Fruit fly (Drosophila melanogaster) whole organism, adult: ENCODE measurements around the gene cu.

ENCODE experiments used
- CG11617 ChIP-seq: fragments of 200-800 bp; sonication (Bioruptor generic); optimal IDR thresholded peaks from 2 replicates; lab custom pipeline; 2017; ENCODE audit warnings: mild to moderate bottlenecking, missing biosample characterization, missing genetic modification reagents, missing genetic modification characterization
- CG12768 ChIP-seq: fragments of 200-800 bp; sonication (Bioruptor generic); optimal IDR thresholded peaks from 2 replicates; lab custom pipeline; 2017; ENCODE audit warnings: missing biosample characterization, missing genetic modification characterization, mild to moderate bottlenecking, moderate library complexity, missing genetic modification reagents
- CG14711 ChIP-seq: fragments of 200-800 bp; sonication (Bioruptor generic); optimal IDR thresholded peaks from 2 replicates; lab custom pipeline; 2018; ENCODE audit warnings: missing biosample characterization, mild to moderate bottlenecking, missing genetic modification characterization, moderate library complexity
- CG1620 ChIP-seq: fragments of 200-800 bp; sonication (Bioruptor generic); optimal IDR thresholded peaks from 2 replicates; lab custom pipeline; 2016; ENCODE audit warnings: missing biosample characterization, missing genetic modification characterization
- CG33017 ChIP-seq: fragments of 200-800 bp; sonication (Bioruptor generic); optimal IDR thresholded peaks from 2 replicates; lab custom pipeline; 2018; ENCODE audit warnings: missing biosample characterization, mild to moderate bottlenecking, missing genetic modification characterization, moderate library complexity
- CG5204 ChIP-seq: fragments of 200-800 bp; sonication (Bioruptor generic); optimal IDR thresholded peaks from 2 replicates; lab custom pipeline; 2016; ENCODE audit warnings: missing biosample characterization, missing genetic modification characterization
- CG7045 ChIP-seq: fragments of 200-800 bp; sonication (Bioruptor generic); optimal IDR thresholded peaks from 2 replicates; lab custom pipeline; 2017; ENCODE audit warnings: missing biosample characterization, mild to moderate bottlenecking, missing genetic modification characterization
- CG7101 ChIP-seq: fragments of 200-800 bp; sonication (Bioruptor generic); optimal IDR thresholded peaks from 2 replicates; lab custom pipeline; 2018; ENCODE audit warnings: missing biosample characterization, mild to moderate bottlenecking, missing genetic modification characterization, moderate library complexity
- Clk ChIP-seq: fragments of 200-800 bp; sonication (Bioruptor generic); optimal IDR thresholded peaks from 2 replicates; lab custom pipeline; 2017; ENCODE audit warnings: missing biosample characterization, missing genetic modification characterization
- Crg-1 ChIP-seq: fragments of 200-800 bp; sonication (Bioruptor generic); optimal IDR thresholded peaks from 2 replicates; lab custom pipeline; 2016; ENCODE audit warnings: missing biosample characterization, missing genetic modification characterization
- Hr96 ChIP-seq: fragments of 200-800 bp; sonication (Bioruptor generic); optimal IDR thresholded peaks from 2 replicates; lab custom pipeline; 2016; ENCODE audit warnings: missing biosample characterization, missing genetic modification characterization
- Mnt ChIP-seq: fragments of 200-800 bp; sonication (Bioruptor generic); optimal IDR thresholded peaks from 2 replicates; lab custom pipeline; 2016; ENCODE audit warnings: missing biosample characterization, mild to moderate bottlenecking, missing genetic modification characterization
- bab1 ChIP-seq: fragments of 200-800 bp; sonication (Bioruptor generic); optimal IDR thresholded peaks from 3 replicates; lab custom pipeline; 2019; ENCODE audit warnings: missing biosample characterization, mild to moderate bottlenecking, missing genetic modification characterization, moderate library complexity
- cic ChIP-seq: fragments of 200-800 bp; sonication (Bioruptor generic); optimal IDR thresholded peaks from 2 replicates; lab custom pipeline; 2017; ENCODE audit warnings: missing biosample characterization, mild to moderate bottlenecking, missing genetic modification characterization, moderate library complexity
- cnc ChIP-seq, 2 experiments: fragments of >200 bp; optimal IDR thresholded peaks; 2 replicates each; lab custom pipeline; 2017
- kay ChIP-seq: fragments of 200-800 bp; sonication (Bioruptor generic); peaks from one replicate; lab custom pipeline; 2016; ENCODE audit warnings: missing biosample characterization, missing genetic modification characterization, borderline replicate concordance
- ovo ChIP-seq: fragments of 200-800 bp; sonication (Bioruptor generic); optimal IDR thresholded peaks from 2 replicates; lab custom pipeline; 2016; ENCODE audit warnings: missing biosample characterization, missing genetic modification characterization
- pad ChIP-seq: fragments of 200-800 bp; sonication (Bioruptor generic); optimal IDR thresholded peaks from 3 replicates; lab custom pipeline; 2017; ENCODE audit warnings: missing biosample characterization, missing genetic modification characterization, mild to moderate bottlenecking, moderate library complexity, missing genetic modification reagents
- tj ChIP-seq: fragments of 200-800 bp; sonication (Bioruptor generic); optimal IDR thresholded peaks from 3 replicates; lab custom pipeline; 2017; ENCODE audit warnings: missing biosample characterization, mild to moderate bottlenecking, missing genetic modification characterization, moderate library complexity
- toe ChIP-seq: fragments of 200-800 bp; sonication (Bioruptor generic); optimal IDR thresholded peaks from 2 replicates; lab custom pipeline; 2016; ENCODE audit warnings: missing biosample characterization, missing genetic modification characterization

cu gene

dm6 chr3R:11177579-11177978 lies 19.8 kb upstream of the cu start:
- TF ChIP-seq CG7045, result no peak
- TF ChIP-seq Hr96 (GFP tag; lab: Kevin White, UChicago), result no peak
- no peak for TF ChIP-seq Mnt (GFP tag; lab: Kevin White, UChicago)
- no peak for TF ChIP-seq ovo (GFP tag; lab: Kevin White, UChicago)
- TF ChIP-seq kay (GFP tag; lab: Kevin White, UChicago), result no peak
- TF ChIP-seq CG5204 (GFP tag; lab: Kevin White, UChicago), result no peak
- TF ChIP-seq toe, result no peak
- no peak for TF ChIP-seq tj (GFP tag; lab: Kevin White, UChicago)
- TF ChIP-seq CG7101 (tag; lab: Kevin White, UChicago), result no peak
- no peak for TF ChIP-seq Crg-1 (GFP tag; lab: Kevin White, UChicago)
- no peak for TF ChIP-seq CG1620 (GFP tag; lab: Kevin White, UChicago)
- no peak for TF ChIP-seq CG12768 (GFP tag; lab: Kevin White, UChicago)
- TF ChIP-seq bab1 (GFP tag; lab: Kevin White, UChicago), result no peak
- TF ChIP-seq pad, result no peak
- no peak for TF ChIP-seq CG14711 (tag; lab: Kevin White, UChicago)

dm6 chr3R:11178300-11178699 lies 19.1 kb upstream of the cu start:
- TF ChIP-seq Hr96 (GFP tag; lab: Kevin White, UChicago) (no peak), CG14711 (tag; lab: Kevin White, UChicago) (peak; percentile 36), CG33017 (tag; lab: Kevin White, UChicago) (peak; percentile 33), ovo (GFP tag; lab: Kevin White, UChicago) (no peak), bab1 (GFP tag; lab: Kevin White, UChicago) (no peak), pad (no peak), CG7045 (peak; percentile 49), CG5204 (GFP tag; lab: Kevin White, UChicago) (peak; percentile 12), CG11617 (GFP tag; lab: Kevin White, UChicago) (peak; percentile 9), cnc (optimal IDR thresholded peaks at IDR 0.05; lab: Kevin White, UChicago) (no peak), kay (GFP tag; lab: Kevin White, UChicago) (peak; percentile 59), Mnt (GFP tag; lab: Kevin White, UChicago) (peak; percentile 2), CG12768 (GFP tag; lab: Kevin White, UChicago) (peak; percentile 66), CG1620 (GFP tag; lab: Kevin White, UChicago) (no peak), toe (no peak), cic (GFP tag; lab: Kevin White, UChicago) (peak; percentile 60), Clk (GFP tag; lab: Kevin White, UChicago) (no peak), tj (GFP tag; lab: Kevin White, UChicago) (no peak), Crg-1 (GFP tag; lab: Kevin White, UChicago) (no peak), CG7101 (tag; lab: Kevin White, UChicago) (peak; percentile 53)

- no peak for TF ChIP-seq CG33017 (tag; lab: Kevin White, UChicago)
- TF ChIP-seq cic (GFP tag; lab: Kevin White, UChicago), result peak; percentile 80
- TF ChIP-seq ovo (GFP tag; lab: Kevin White, UChicago), result no peak
- no peak for TF ChIP-seq Crg-1 (GFP tag; lab: Kevin White, UChicago)
- TF ChIP-seq toe, result no peak
- no peak for TF ChIP-seq cnc (optimal IDR thresholded peaks at IDR 0.05; lab: Kevin White, UChicago)
- TF ChIP-seq CG1620 (GFP tag; lab: Kevin White, UChicago), result no peak
These were observed 1.6 kb upstream of the cu start, which contains the start of gene CG18577 for dm6 chr3R:11195792-11196191. Gene CG18577 (plus strand): TSS chr3R:11196092.

dm6 chr3R:11196648-11197388 lies 574 bp upstream of the cu start:
- TF ChIP-seq CG11617 (GFP tag; lab: Kevin White, UChicago), result peak; percentile 98
- no peak for TF ChIP-seq Mnt (GFP tag; lab: Kevin White, UChicago)
- TF ChIP-seq pad, result peak; percentile 93
- TF ChIP-seq tj (GFP tag; lab: Kevin White, UChicago), result peak; percentile 89
- TF ChIP-seq cnc (optimal IDR thresholded peaks at IDR 0.05; lab: Kevin White, UChicago), result no peak
- TF ChIP-seq CG7101 (tag; lab: Kevin White, UChicago), result peak; percentile 98
- TF ChIP-seq CG1620 (GFP tag; lab: Kevin White, UChicago), result peak; percentile 84
- peak; percentile 98 for TF ChIP-seq cic (GFP tag; lab: Kevin White, UChicago)
- TF ChIP-seq ovo (GFP tag; lab: Kevin White, UChicago), result peak; percentile 88
- peak; percentile 89 for TF ChIP-seq Hr96 (GFP tag; lab: Kevin White, UChicago)
- peak; percentile 94 for TF ChIP-seq CG5204 (GFP tag; lab: Kevin White, UChicago)
- peak; percentile 83 for TF ChIP-seq toe
- TF ChIP-seq kay (GFP tag; lab: Kevin White, UChicago), result peak; percentile 96
- peak; percentile 98 for TF ChIP-seq Clk (GFP tag; lab: Kevin White, UChicago)
- TF ChIP-seq CG14711 (tag; lab: Kevin White, UChicago), result peak; percentile 96
- peak; percentile 97 for TF ChIP-seq CG33017 (tag; lab: Kevin White, UChicago)
- TF ChIP-seq Crg-1 (GFP tag; lab: Kevin White, UChicago), result peak; percentile 80
- TF ChIP-seq CG7045, result peak; percentile 100
- TF ChIP-seq CG12768 (GFP tag; lab: Kevin White, UChicago), result peak; percentile 99
- TF ChIP-seq bab1 (GFP tag; lab: Kevin White, UChicago), result peak; percentile 95

dm6 chr3R:11198062-11198472 lies 675 bp downstream of the cu start:
- no peak for TF ChIP-seq ovo (GFP tag; lab: Kevin White, UChicago)
- TF ChIP-seq cic (GFP tag; lab: Kevin White, UChicago), result peak; percentile 92
- no peak for TF ChIP-seq Crg-1 (GFP tag; lab: Kevin White, UChicago)
- no peak for TF ChIP-seq CG33017 (tag; lab: Kevin White, UChicago)
- no peak for TF ChIP-seq CG12768 (GFP tag; lab: Kevin White, UChicago)
- TF ChIP-seq pad, result peak; percentile 50
- TF ChIP-seq tj (GFP tag; lab: Kevin White, UChicago), result peak; percentile 81
- TF ChIP-seq CG5204 (GFP tag; lab: Kevin White, UChicago), result no peak
- no peak for TF ChIP-seq CG7101 (tag; lab: Kevin White, UChicago)
- TF ChIP-seq Clk (GFP tag; lab: Kevin White, UChicago), result no peak
- TF ChIP-seq Hr96 (GFP tag; lab: Kevin White, UChicago), result no peak
- TF ChIP-seq CG1620 (GFP tag; lab: Kevin White, UChicago), result no peak
- TF ChIP-seq kay (GFP tag; lab: Kevin White, UChicago), result peak; percentile 68
- peak; percentile 55 for TF ChIP-seq bab1 (GFP tag; lab: Kevin White, UChicago)
- TF ChIP-seq CG11617 (GFP tag; lab: Kevin White, UChicago), result no peak
- TF ChIP-seq cnc (optimal IDR thresholded peaks at IDR 0.05; lab: Kevin White, UChicago), result no peak
- no peak for TF ChIP-seq CG14711 (tag; lab: Kevin White, UChicago)
- no peak for TF ChIP-seq toe
- peak; percentile 95 for TF ChIP-seq Mnt (GFP tag; lab: Kevin White, UChicago)
- peak; percentile 9 for TF ChIP-seq CG7045
